Fruit fly (Drosophila melanogaster): ENCODE measurements around the gene mxt.

The mxt gene

dm6 chr2L:4798894-4799293, 48.2 kb downstream of the mxt start:
- TF ChIP-seq Mio (GFP tag; optimal IDR thresholded peaks at IDR 0.05) (no peak), HLH106 (tag; optimal IDR thresholded peaks at IDR 0.05) (no peak), tai (GFP tag; optimal IDR thresholded peaks at IDR 0.05) (no peak), Hr83 (GFP tag; optimal IDR thresholded peaks at IDR 0.05; ENCODE audit: poor library complexity, severe bottlenecking) (no peak), pan (optimal IDR thresholded peaks at IDR 0.05) (no peak), CrebA (GFP tag; optimal IDR thresholded peaks at IDR 0.05; ENCODE audit: borderline replicate concordance) (no peak), Vsx2 (GFP tag; optimal IDR thresholded peaks at IDR 0.05; ENCODE audit: partially characterized antibody) (no peak), CG9705 (GFP tag; optimal IDR thresholded peaks at IDR 0.05) (no peak), foxo (GFP tag; optimal IDR thresholded peaks at IDR 0.05) (no peak), Abd-B (GFP tag; optimal IDR thresholded peaks at IDR 0.05) (no peak), Hr78 (GFP tag; optimal IDR thresholded peaks at IDR 0.05) (no peak), OdsH (GFP tag; optimal IDR thresholded peaks at IDR 0.05) (no peak), usp (GFP tag; optimal IDR thresholded peaks at IDR 0.05) (no peak), dsf (GFP tag; optimal IDR thresholded peaks at IDR 0.05; ENCODE audit: borderline replicate concordance) (no peak), woc (GFP tag; optimal IDR thresholded peaks at IDR 0.05) (no peak), jim (GFP tag; optimal IDR thresholded peaks at IDR 0.05) (no peak)

- peak in 1 of 2 experiments; percentile 44 for TF ChIP-seq foxo (GFP tag; optimal IDR thresholded peaks at IDR 0.05)
- TF ChIP-seq Vsx2 (GFP tag; optimal IDR thresholded peaks at IDR 0.05; ENCODE audit: partially characterized antibody): no peak
- no peak for TF ChIP-seq woc (GFP tag; optimal IDR thresholded peaks at IDR 0.05)
- peak; percentile 1 for TF ChIP-seq OdsH (GFP tag; optimal IDR thresholded peaks at IDR 0.05)
- peak; percentile 59 for TF ChIP-seq dmrt93B (GFP tag; optimal IDR thresholded peaks at IDR 0.05)
- TF ChIP-seq fru (GFP tag; optimal IDR thresholded peaks at IDR 0.05): peak; percentile 51
- TF ChIP-seq HLH106 (tag; optimal IDR thresholded peaks at IDR 0.05): peak; percentile 80
- TF ChIP-seq br (GFP tag; optimal IDR thresholded peaks at IDR 0.05): peak; percentile 25
- no peak for TF ChIP-seq dsf (GFP tag; optimal IDR thresholded peaks at IDR 0.05; ENCODE audit: borderline replicate concordance)
- no peak for TF ChIP-seq sage (GFP tag; optimal IDR thresholded peaks at IDR 0.05)
- no peak for TF ChIP-seq usp (GFP tag; optimal IDR thresholded peaks at IDR 0.05)
- no peak for TF ChIP-seq GATAd (GFP tag; optimal IDR thresholded peaks at IDR 0.05)
Measured at dm6 chr2L:4797643-4798042, 49.5 kb downstream of the mxt start.

- no peak for TF ChIP-seq N (GFP tag; optimal IDR thresholded peaks at IDR 0.05)
Measured at dm6 chr2L:4794524-4794804, 52.6 kb downstream of the mxt start, which contains the start of gene CG3294. CG3294 (plus strand) TSS chr2L:4794549.

- TF ChIP-seq tai (GFP tag; optimal IDR thresholded peaks at IDR 0.05): no peak
- TF ChIP-seq Myc (optimal IDR thresholded peaks at IDR 0.05): peak; percentile 60
Measured at dm6 chr2L:4793780-4794523, 53.1 kb downstream of the mxt start, which contains the start of gene fipi. fipi (minus strand) TSS chr2L:4794044.
